Worm (Caenorhabditis elegans): ENCODE measurements around the gene ZK105.14.

Gene ZK105.14

ce11 chrV:7759270-7759669 lies 37.4 kb upstream of the ZK105.14 start (continued):
- TF ChIP-seq egl-27 (tag; optimal IDR thresholded peaks at IDR 0.05): no peak
- no peak for TF ChIP-seq nhr-237 (tag; optimal IDR thresholded peaks at IDR 0.05)
- TF ChIP-seq snpc-4 (tag; optimal IDR thresholded peaks at IDR 0.05): peak; percentile 46
- TF ChIP-seq nhr-76 (tag; optimal IDR thresholded peaks at IDR 0.05): no peak
- no peak for TF ChIP-seq ceh-9 (tag; optimal IDR thresholded peaks at IDR 0.05)
- peak; percentile 73 for TF ChIP-seq mdl-1 (tag; optimal IDR thresholded peaks at IDR 0.05)
- TF ChIP-seq daf-12 (tag; optimal IDR thresholded peaks at IDR 0.05): no peak

- TF ChIP-seq elt-2 (tag; optimal IDR thresholded peaks at IDR 0.05): peak; percentile 43
- no peak for TF ChIP-seq unc-39 (tag; optimal IDR thresholded peaks at IDR 0.05)
- no peak for TF ChIP-seq ceh-16 (tag; optimal IDR thresholded peaks at IDR 0.05)
- TF ChIP-seq ztf-11 (tag; optimal IDR thresholded peaks at IDR 0.05): no peak
- peak; percentile 31 for TF ChIP-seq pqm-1 (tag; optimal IDR thresholded peaks at IDR 0.05)
- TF ChIP-seq egl-27 (tag; optimal IDR thresholded peaks at IDR 0.05): no peak
- TF ChIP-seq tbx-2 (tag; optimal IDR thresholded peaks at IDR 0.05): no peak
- no peak for TF ChIP-seq R02D3.7 (tag; optimal IDR thresholded peaks at IDR 0.05)
- TF ChIP-seq jun-1 (tag; optimal IDR thresholded peaks at IDR 0.05): no peak
- no peak for TF ChIP-seq nhr-23 (tag; optimal IDR thresholded peaks at IDR 0.05)
- no peak for TF ChIP-seq egl-5 (tag; optimal IDR thresholded peaks at IDR 0.05)
- no peak for TF ChIP-seq nhr-25 (tag; optimal IDR thresholded peaks at IDR 0.05)
- TF ChIP-seq mdl-1 (tag; optimal IDR thresholded peaks at IDR 0.05): no peak
Measured at ce11 chrV:7755991-7756390, 34.1 kb upstream of the ZK105.14 start.

- TF ChIP-seq R02D3.7 (tag; optimal IDR thresholded peaks at IDR 0.05) (no peak), nhr-12 (tag; optimal IDR thresholded peaks at IDR 0.05) (no peak), nfya-1 (tag; optimal IDR thresholded peaks at IDR 0.05; ENCODE audit: insufficient read depth) (no peak), lin-15B (tag; optimal IDR thresholded peaks at IDR 0.05) (no peak), unc-62 (GFP tag; optimal IDR thresholded peaks at IDR 0.05) (no peak), mml-1 (tag; optimal IDR thresholded peaks at IDR 0.05) (no peak), tbx-2 (tag; optimal IDR thresholded peaks at IDR 0.05) (no peak), eor-1 (tag; optimal IDR thresholded peaks at IDR 0.05) (no peak), nhr-67 (tag; optimal IDR thresholded peaks at IDR 0.05) (no peak), jun-1 (tag; optimal IDR thresholded peaks at IDR 0.05) (no peak)
Measured at ce11 chrV:7754557-7754956, 32.7 kb upstream of the ZK105.14 start, which contains the start of gene T05B11.4. T05B11.4 (minus strand) TSS chrV:7754657.

- TF ChIP-seq ceh-16 (tag; optimal IDR thresholded peaks at IDR 0.05) (no peak), nhr-28 (tag; optimal IDR thresholded peaks at IDR 0.05) (no peak), unc-39 (tag; optimal IDR thresholded peaks at IDR 0.05) (no peak), skn-1 (tag; optimal IDR thresholded peaks at IDR 0.05) (no peak), ceh-28 (tag; optimal IDR thresholded peaks at IDR 0.05) (no peak)
Measured at ce11 chrV:7749708-7750107, 27.9 kb upstream of the ZK105.14 start.

ce11 chrV:7747987-7748607 lies 26.3 kb upstream of the ZK105.14 start:
- TF ChIP-seq ztf-11 (tag; optimal IDR thresholded peaks at IDR 0.05): no peak
- TF ChIP-seq ztf-4 (tag; optimal IDR thresholded peaks at IDR 0.05): no peak
- no peak for TF ChIP-seq ama-1 (optimal IDR thresholded peaks at IDR 0.05)
- TF ChIP-seq lin-15B (tag; optimal IDR thresholded peaks at IDR 0.05): no peak
- no peak for TF ChIP-seq snpc-4 (tag; optimal IDR thresholded peaks at IDR 0.05)
- no peak for TF ChIP-seq ceh-16 (tag; optimal IDR thresholded peaks at IDR 0.05)
- no peak for TF ChIP-seq elt-2 (tag; optimal IDR thresholded peaks at IDR 0.05)
- no peak for TF ChIP-seq zag-1 (tag; optimal IDR thresholded peaks at IDR 0.05)
- no peak for TF ChIP-seq lin-39 (tag; optimal IDR thresholded peaks at IDR 0.05)
- TF ChIP-seq unc-62 (GFP tag; optimal IDR thresholded peaks at IDR 0.05): no peak
- TF ChIP-seq eor-1 (tag; optimal IDR thresholded peaks at IDR 0.05): no peak
- TF ChIP-seq nhr-77 (tag; optimal IDR thresholded peaks at IDR 0.05): no peak
- TF ChIP-seq fkh-2 (tag; optimal IDR thresholded peaks at IDR 0.05): no peak
- no peak for TF ChIP-seq elt-1 (tag; optimal IDR thresholded peaks at IDR 0.05)
- no peak for TF ChIP-seq ZK546.5 (tag; optimal IDR thresholded peaks at IDR 0.05)
- TF ChIP-seq egl-5 (tag; optimal IDR thresholded peaks at IDR 0.05): no peak
